Worm (Caenorhabditis elegans) whole organism, late embryonic: ENCODE data around the gene R144.12.

Experiments
- C38D4.7 ChIP-seq: fragments of 200-800 bp; sonication (Bioruptor generic); optimal IDR thresholded peaks from 2 replicates; lab custom pipeline; 2018; ENCODE audit warnings: mild to moderate bottlenecking, missing genetic modification characterization, moderate library complexity, missing compliant biosample characterization
- F13H6.1 ChIP-seq: sonication (generic microtip); optimal IDR thresholded peaks from 2 replicates; lab custom pipeline; 2016; ENCODE audit warnings: missing genetic modification characterization, missing compliant biosample characterization
- K02D7.2 ChIP-seq: sonication (generic microtip); optimal IDR thresholded peaks from 2 replicates; lab custom pipeline; 2017; ENCODE audit warnings: mild to moderate bottlenecking, missing genetic modification characterization, missing compliant biosample characterization
- T23F11.4 ChIP-seq: fragments of 200-800 bp; sonication (Bioruptor generic); optimal IDR thresholded peaks from 2 replicates; lab custom pipeline; 2018; ENCODE audit warnings: mild to moderate bottlenecking, missing genetic modification characterization, missing compliant biosample characterization
- Y22D7AL.16 ChIP-seq: sonication (generic microtip); optimal IDR thresholded peaks from 2 replicates; lab custom pipeline; 2016; ENCODE audit warnings: missing genetic modification characterization, missing compliant biosample characterization
- ahr-1 ChIP-seq: sonication (generic microtip); optimal IDR thresholded peaks from 2 replicates; lab custom pipeline; 2016; ENCODE audit warnings: missing genetic modification characterization, missing compliant biosample characterization
- ama-1 ChIP-seq: fragments of 150-350 bp; optimal IDR thresholded peaks from 2 replicates; lab custom pipeline; 2014
- ceh-2 ChIP-seq: sonication (generic microtip); optimal IDR thresholded peaks from 2 replicates; lab custom pipeline; 2016; ENCODE audit warnings: missing genotype, missing genetic modification characterization, missing compliant biosample characterization
- ceh-22 ChIP-seq: sonication (generic microtip); optimal IDR thresholded peaks from 2 replicates; lab custom pipeline; 2017; ENCODE audit warnings: missing biosample characterization, missing genetic modification characterization
- ceh-24 ChIP-seq: sonication (generic microtip); optimal IDR thresholded peaks from 2 replicates; lab custom pipeline; 2016; ENCODE audit warnings: mild to moderate bottlenecking, missing genetic modification characterization, missing compliant biosample characterization
- ceh-30 ChIP-seq: fragments of 150-350 bp; optimal IDR thresholded peaks from 2 replicates; lab custom pipeline; 2014; ENCODE audit warnings: missing biosample characterization, missing genetic modification characterization
- ceh-31 ChIP-seq: sonication (generic microtip); optimal IDR thresholded peaks from 2 replicates; lab custom pipeline; 2016; ENCODE audit warnings: missing genetic modification characterization, missing compliant biosample characterization
- ceh-34 ChIP-seq: sonication (generic microtip); optimal IDR thresholded peaks from 2 replicates; lab custom pipeline; 2016; ENCODE audit warnings: mild to moderate bottlenecking, missing genetic modification characterization, missing compliant biosample characterization
- ceh-45 ChIP-seq: fragments of 200-800 bp; sonication (Bioruptor generic); IDR thresholded peaks from 2 replicates; pipeline ENCODE4 v1.3.6; 2022; ENCODE audit warnings: missing genetic modification reagents, missing genetic modification characterization, missing compliant biosample characterization
- ceh-48 ChIP-seq: sonication (generic microtip); optimal IDR thresholded peaks from 2 replicates; lab custom pipeline; 2016; ENCODE audit warnings: missing genetic modification characterization, inconsistent platforms, missing compliant biosample characterization
- ceh-9 ChIP-seq: sonication (generic microtip); optimal IDR thresholded peaks from 2 replicates; lab custom pipeline; 2016; ENCODE audit warnings: mild to moderate bottlenecking, missing genetic modification characterization, inconsistent platforms, missing compliant biosample characterization
- che-1 ChIP-seq: sonication (generic microtip); optimal IDR thresholded peaks from 2 replicates; lab custom pipeline; 2016; ENCODE audit warnings: mild to moderate bottlenecking, missing genetic modification characterization, missing compliant biosample characterization
- dve-1 ChIP-seq: sonication (generic microtip); optimal IDR thresholded peaks from 2 replicates; lab custom pipeline; 2017; ENCODE audit warnings: antibody characterized with exemption, mild to moderate bottlenecking, missing genetic modification characterization, missing compliant biosample characterization
- elt-2 ChIP-seq: sonication (generic microtip); optimal IDR thresholded peaks from 2 replicates; lab custom pipeline; 2016; ENCODE audit warnings: missing genetic modification reagents, missing genetic modification characterization, missing compliant biosample characterization
- elt-4 ChIP-seq: sonication (generic microtip); optimal IDR thresholded peaks from 2 replicates; lab custom pipeline; 2016; ENCODE audit warnings: missing genetic modification characterization, missing compliant biosample characterization
- ets-4 ChIP-seq: sonication (generic microtip); optimal IDR thresholded peaks from 2 replicates; lab custom pipeline; 2016; ENCODE audit warnings: missing genetic modification characterization, missing compliant biosample characterization
- eyg-1 ChIP-seq: sonication (generic microtip); optimal IDR thresholded peaks from 2 replicates; lab custom pipeline; 2016; ENCODE audit warnings: missing genotype, missing genetic modification characterization, missing compliant biosample characterization
- fkh-10 ChIP-seq: fragments of 150-350 bp; optimal IDR thresholded peaks from 2 replicates; lab custom pipeline; 2014; ENCODE audit warnings: missing biosample characterization, missing genetic modification reagents, missing genetic modification characterization
- fkh-6 ChIP-seq: sonication (generic microtip); optimal IDR thresholded peaks from 2 replicates; lab custom pipeline; 2016; ENCODE audit warnings: missing genetic modification characterization, missing compliant biosample characterization
- gmeb-2 ChIP-seq: sonication (generic microtip); optimal IDR thresholded peaks from 2 replicates; lab custom pipeline; 2016; ENCODE audit warnings: missing genetic modification characterization, inconsistent platforms, missing compliant biosample characterization
- hlh-15 ChIP-seq: sonication (generic microtip); optimal IDR thresholded peaks from 2 replicates; lab custom pipeline; 2016; ENCODE audit warnings: missing genetic modification characterization, missing compliant biosample characterization
- hlh-30 ChIP-seq: sonication (generic microtip); optimal IDR thresholded peaks from 2 replicates; lab custom pipeline; 2017; ENCODE audit warnings: antibody characterized with exemption, missing genetic modification characterization, missing compliant biosample characterization; ENCODE audit not compliant: insufficient read depth
- hlh-8 ChIP-seq: sonication (generic microtip); optimal IDR thresholded peaks from 2 replicates; lab custom pipeline; 2016; ENCODE audit warnings: missing genotype, missing genetic modification characterization, missing compliant biosample characterization
- lim-6 ChIP-seq: sonication (generic microtip); optimal IDR thresholded peaks from 2 replicates; lab custom pipeline; 2016; ENCODE audit warnings: missing genetic modification characterization, missing compliant biosample characterization
- lin-11 ChIP-seq: fragments of 200-800 bp; sonication (Bioruptor generic); optimal IDR thresholded peaks from 2 replicates; lab custom pipeline; 2018; ENCODE audit warnings: mild to moderate bottlenecking, missing genetic modification characterization, missing compliant biosample characterization
- mec-3 ChIP-seq: sonication (generic microtip); optimal IDR thresholded peaks from 2 replicates; lab custom pipeline; 2016; ENCODE audit warnings: borderline replicate concordance, missing genetic modification characterization, missing compliant biosample characterization
- nfya-1 ChIP-seq: sonication (generic microtip); optimal IDR thresholded peaks from 2 replicates; lab custom pipeline; 2017; ENCODE audit warnings: missing genetic modification characterization, mild to moderate bottlenecking, missing compliant biosample characterization, antibody characterized with exemption, moderate library complexity
- nhr-11 ChIP-seq: fragments of 150-350 bp; optimal IDR thresholded peaks from 2 replicates; lab custom pipeline; 2014; ENCODE audit warnings: missing biosample characterization, missing genetic modification characterization
- pag-3 ChIP-seq: sonication (generic microtip); optimal IDR thresholded peaks from 2 replicates; lab custom pipeline; 2016; ENCODE audit warnings: missing compliant biosample characterization, missing genetic modification characterization, borderline replicate concordance
- pat-9 ChIP-seq: fragments of 200-800 bp; sonication (Bioruptor generic); optimal IDR thresholded peaks from 2 replicates; lab custom pipeline; 2018; ENCODE audit warnings: mild to moderate bottlenecking, missing genetic modification characterization, moderate library complexity, missing compliant biosample characterization
- pax-1 ChIP-seq: fragments of 150-350 bp; optimal IDR thresholded peaks from 2 replicates; lab custom pipeline; 2014; ENCODE audit warnings: missing biosample characterization, missing genetic modification characterization
- pha-2 ChIP-seq: sonication (generic microtip); optimal IDR thresholded peaks from 2 replicates; lab custom pipeline; 2017; ENCODE audit warnings: mild to moderate bottlenecking, missing genetic modification characterization, missing compliant biosample characterization
- pqm-1 ChIP-seq: sonication (generic microtip); optimal IDR thresholded peaks from 2 replicates; lab custom pipeline; 2016; ENCODE audit warnings: missing genetic modification characterization, missing compliant biosample characterization
- ref-2 ChIP-seq: sonication (generic microtip); optimal IDR thresholded peaks from 2 replicates; lab custom pipeline; 2016; ENCODE audit warnings: missing genetic modification characterization, missing compliant biosample characterization
- sdc-2 ChIP-seq: sonication (generic microtip); optimal IDR thresholded peaks from 2 replicates; lab custom pipeline; 2016; ENCODE audit warnings: missing genotype, missing genetic modification characterization, missing compliant biosample characterization
- sox-2 ChIP-seq: fragments of 200-800 bp; sonication (Bioruptor generic); IDR thresholded peaks from 2 replicates; pipeline ENCODE4 v1.3.6; 2022; ENCODE audit warnings: missing genetic modification reagents, missing genetic modification characterization, missing compliant biosample characterization
- sox-4 ChIP-seq: sonication (generic microtip); optimal IDR thresholded peaks from 2 replicates; lab custom pipeline; 2017; ENCODE audit warnings: mild to moderate bottlenecking, missing genetic modification characterization, inconsistent platforms, missing compliant biosample characterization
- unc-3 ChIP-seq, 2 experiments: fragments of 200-800 bp in 1 of 2; sonication (Bioruptor generic) in 1 of 2; sonication (generic microtip) in 1 of 2; conservative IDR thresholded peaks in 1 of 2; optimal IDR thresholded peaks in 1 of 2; 2 replicates each; pipeline versions ENCODE4 v1.3.6 to Lab custom; 2016 to 2022; ENCODE audit warnings: missing compliant biosample characterization in 2 of 2, missing genetic modification characterization in 2 of 2, missing genetic modification reagents in 1 of 2
- unc-42 ChIP-seq: sonication (generic microtip); optimal IDR thresholded peaks from 2 replicates; lab custom pipeline; 2016; ENCODE audit warnings: missing genotype, missing genetic modification characterization, missing compliant biosample characterization
- zip-5 ChIP-seq: sonication (generic microtip); optimal IDR thresholded peaks from 2 replicates; lab custom pipeline; 2016; ENCODE audit warnings: missing genetic modification characterization, missing compliant biosample characterization

R144.12 gene

ce11 chrIII:5044709-5045108, 37.9 kb upstream of the R144.12 start, which contains the start of gene C45G9.14:
C45G9.14 (plus strand) TSS chrIII:5045009.
- TF ChIP-seq elt-4 (tag; lab: Kevin White, UChicago) = no peak
- TF ChIP-seq fkh-6 (tag; lab: Kevin White, UChicago) = no peak
- TF ChIP-seq gmeb-2 = no peak
- TF ChIP-seq pax-1 = no peak
- TF ChIP-seq zip-5 (tag; lab: Kevin White, UChicago) = no peak
- TF ChIP-seq ets-4 (tag; lab: Kevin White, UChicago) = no peak
- TF ChIP-seq hlh-30 (tag; lab: Kevin White, UChicago) = no peak
- TF ChIP-seq C38D4.7 = no peak
- TF ChIP-seq ceh-22 (tag; lab: Kevin White, UChicago) = no peak
- TF ChIP-seq lin-11 (tag; lab: Kevin White, UChicago) = no peak
- no peak for TF ChIP-seq sox-2
- TF ChIP-seq nfya-1 (tag; lab: Kevin White, UChicago) = no peak
- no peak for TF ChIP-seq pqm-1
- no peak for TF ChIP-seq ama-1
- no peak for TF ChIP-seq che-1 (tag; lab: Kevin White, UChicago)
- TF ChIP-seq ahr-1 (tag; lab: Kevin White, UChicago) = no peak
- TF ChIP-seq ceh-30 (tag; lab: Kevin White, UChicago) = no peak
- no peak for TF ChIP-seq eyg-1 (tag; lab: Kevin White, UChicago)
- TF ChIP-seq elt-2 = no peak
- TF ChIP-seq lim-6 (tag; lab: Kevin White, UChicago) = no peak

- TF ChIP-seq ceh-34 (tag; lab: Kevin White, UChicago) (no peak), hlh-15 (no peak), ceh-31 (no peak), mec-3 (tag; lab: Kevin White, UChicago) (no peak), pat-9 (no peak), unc-42 (tag; lab: Kevin White, UChicago) (no peak)
These were observed 35.3 kb upstream of the R144.12 start, which contains the start of gene nlp-43 for ce11 chrIII:5042112-5042511. nlp-43 (plus strand) TSS chrIII:5042412.

- TF ChIP-seq pax-1 = no peak
- no peak for TF ChIP-seq ceh-24 (tag; lab: Kevin White, UChicago)
- no peak for TF ChIP-seq pag-3 (tag; lab: Kevin White, UChicago)
- no peak for TF ChIP-seq dve-1 (tag; lab: Kevin White, UChicago)
- no peak for TF ChIP-seq ceh-34 (tag; lab: Kevin White, UChicago)
- no peak for TF ChIP-seq pha-2 (tag; lab: Kevin White, UChicago)
- no peak for TF ChIP-seq nhr-11 (tag; lab: Kevin White, UChicago)
- TF ChIP-seq ceh-30 (tag; lab: Kevin White, UChicago) = no peak
- no peak for TF ChIP-seq zip-5 (tag; lab: Kevin White, UChicago)
- no peak for TF ChIP-seq ama-1
- TF ChIP-seq sox-4 (tag; lab: Kevin White, UChicago) = no peak
- TF ChIP-seq ceh-48 = no peak
- TF ChIP-seq fkh-10 (GFP tag; lab: Kevin White, UChicago) = no peak
- no peak for TF ChIP-seq gmeb-2
- no peak for TF ChIP-seq F13H6.1 (tag; lab: Kevin White, UChicago)
- no peak for TF ChIP-seq unc-42 (tag; lab: Kevin White, UChicago)
- TF ChIP-seq ref-2 (tag; lab: Kevin White, UChicago) = no peak
- TF ChIP-seq pat-9 = no peak
- no peak for TF ChIP-seq sdc-2 (tag; lab: Kevin White, UChicago)
These were observed 29.4 kb upstream of the R144.12 start, which contains the start of gene C45G9.6 for ce11 chrIII:5036158-5036557. C45G9.6 (plus strand) TSS chrIII:5036458.

ce11 chrIII:5031375-5031836, 24.6 kb upstream of the R144.12 start:
- TF ChIP-seq hlh-8 (tag; lab: Kevin White, UChicago) (peak; percentile 52), ceh-2 (peak; percentile 72), Y22D7AL.16 (tag; lab: Kevin White, UChicago) (peak; percentile 38), pqm-1 (peak; percentile 60), ceh-31 (peak; percentile 81), ceh-45 (peak; percentile 87), K02D7.2 (tag; lab: Kevin White, UChicago) (peak; percentile 86), ahr-1 (tag; lab: Kevin White, UChicago) (peak; percentile 11), ceh-34 (tag; lab: Kevin White, UChicago) (peak; percentile 96), F13H6.1 (tag; lab: Kevin White, UChicago) (peak; percentile 85), pat-9 (peak; percentile 81), unc-3 (GFP tag; conservative IDR thresholded peaks at IDR 0.05; lab: Robert Waterston, UW) (peak; percentile 67), unc-3 (tag; optimal IDR thresholded peaks at IDR 0.05; lab: Kevin White, UChicago) (peak; percentile 91), ceh-24 (tag; lab: Kevin White, UChicago) (peak; percentile 87), elt-2 (peak; percentile 95), T23F11.4 (peak; percentile 93), sox-2 (peak; percentile 65), che-1 (tag; lab: Kevin White, UChicago) (peak; percentile 85), lin-11 (tag; lab: Kevin White, UChicago) (peak; percentile 77), ceh-9 (tag; lab: Kevin White, UChicago) (peak; percentile 39), elt-4 (tag; lab: Kevin White, UChicago) (peak; percentile 76)
